Fruit fly (Drosophila melanogaster): ENCODE measurements around the gene Octalpha2R.

The Octalpha2R gene

DNA sequence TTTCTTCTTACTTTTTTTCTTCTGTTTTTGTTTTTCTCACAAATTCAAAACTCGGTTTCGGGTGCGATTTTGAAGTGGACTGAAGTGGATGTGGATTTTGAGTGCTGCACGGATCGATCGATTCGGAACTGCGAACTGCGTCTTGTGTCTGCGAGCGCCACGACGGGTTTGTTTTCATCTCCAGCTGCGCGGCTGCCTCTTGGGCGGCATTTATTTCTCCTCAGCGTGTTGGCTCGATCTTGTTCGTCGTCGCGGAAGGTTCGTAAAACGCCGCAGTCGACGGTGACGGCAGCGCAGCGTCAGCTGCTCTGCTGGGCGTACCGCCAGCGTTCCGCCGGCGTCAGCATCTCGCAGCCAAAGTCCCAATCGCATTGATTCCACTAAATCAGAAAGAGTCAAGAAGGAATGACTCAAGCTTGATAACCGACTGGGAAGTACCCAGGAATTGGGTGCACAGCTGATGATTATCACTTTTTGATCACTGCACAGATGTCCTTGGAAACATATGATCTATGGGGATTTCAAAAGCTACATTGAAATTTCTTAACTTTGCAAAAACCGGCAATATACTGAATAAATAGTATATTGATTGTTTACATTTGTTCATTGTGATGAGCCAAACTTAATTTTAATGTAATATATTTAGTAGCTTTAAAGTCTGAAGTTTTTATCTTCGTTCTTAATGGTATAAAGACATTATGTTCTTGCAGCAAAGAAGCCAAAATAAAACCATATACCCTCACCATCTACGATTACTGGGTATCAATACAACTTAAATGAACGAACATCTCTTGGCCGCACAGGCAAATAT lies 53.8 kb downstream of the Octalpha2R start, which contains the start of gene CG7720 (continued):
- TF ChIP-seq Lhr (GFP tag; optimal IDR thresholded peaks at IDR 0.05), result no peak
- TF ChIP-seq chn (GFP tag; optimal IDR thresholded peaks at IDR 0.05), result no peak
- peak; percentile 28 for TF ChIP-seq Deaf1 (tag; optimal IDR thresholded peaks at IDR 0.05)
- no peak for TF ChIP-seq seq (GFP tag; IDR thresholded peaks at IDR 0.05)
- no peak for TF ChIP-seq Dp (GFP tag; optimal IDR thresholded peaks at IDR 0.05)
- no peak for TF ChIP-seq Ravus (GFP tag; IDR thresholded peaks at IDR 0.05)
- no peak for TF ChIP-seq CG15073 (GFP tag; optimal IDR thresholded peaks at IDR 0.05)
- TF ChIP-seq CG12104 (GFP tag; optimal IDR thresholded peaks at IDR 0.05), result peak; percentile 17
- TF ChIP-seq CG13775 (GFP tag; optimal IDR thresholded peaks at IDR 0.05), result no peak
- peak; percentile 39 for TF ChIP-seq Max (GFP tag; optimal IDR thresholded peaks at IDR 0.05)
- TF ChIP-seq fd3F (GFP tag; optimal IDR thresholded peaks at IDR 0.05), result no peak
- peak; percentile 9 for TF ChIP-seq CG12155 (GFP tag; optimal IDR thresholded peaks at IDR 0.05)
- no peak for TF ChIP-seq CG7928 (GFP tag; optimal IDR thresholded peaks at IDR 0.05)
- no peak for TF ChIP-seq pita (GFP tag; optimal IDR thresholded peaks at IDR 0.05)
- TF ChIP-seq CG6254 (GFP tag; optimal IDR thresholded peaks at IDR 0.05), result no peak
- TF ChIP-seq CG13894 (tag; optimal IDR thresholded peaks at IDR 0.05), result no peak
- TF ChIP-seq danr (GFP tag; IDR thresholded peaks at IDR 0.05), result no peak
- TF ChIP-seq Myb (GFP tag; optimal IDR thresholded peaks at IDR 0.05), result no peak
- TF ChIP-seq ase (GFP tag; IDR thresholded peaks at IDR 0.05), result no peak
- TF ChIP-seq CG17359 (tag; optimal IDR thresholded peaks at IDR 0.05), result peak; percentile 27
- no peak; the same call in 2 of the 3 replicates for TF ChIP-seq so (GFP tag; IDR thresholded peaks at IDR 0.05)
- TF ChIP-seq CG18476 (GFP tag; optimal IDR thresholded peaks at IDR 0.05), result peak; percentile 5
- no peak for TF ChIP-seq Bgb (GFP tag; IDR thresholded peaks at IDR 0.05; ENCODE audit: partially characterized antibody)
- TF ChIP-seq ssp (GFP tag; IDR thresholded peaks at IDR 0.05), result no peak
- TF ChIP-seq CG16815 (GFP tag; optimal IDR thresholded peaks at IDR 0.05), result peak; percentile 17
- no peak for TF ChIP-seq otp (GFP tag; IDR thresholded peaks at IDR 0.05)
- TF ChIP-seq nau (GFP tag; optimal IDR thresholded peaks at IDR 0.05), result peak; percentile 40
- no peak for TF ChIP-seq CG3838 (GFP tag; optimal IDR thresholded peaks at IDR 0.05)
- TF ChIP-seq D19A (tag; optimal IDR thresholded peaks at IDR 0.05), result peak; percentile 36
- no peak for TF ChIP-seq unc-4 (GFP tag; IDR thresholded peaks at IDR 0.05; ENCODE audit: partially characterized antibody)
- peak; percentile 36; the same call in 1 of the 2 replicates for TF ChIP-seq onecut (GFP tag; IDR thresholded peaks at IDR 0.05)
- TF ChIP-seq Dll (GFP tag; IDR thresholded peaks at IDR 0.05; ENCODE audit: partially characterized antibody), result no peak
- TF ChIP-seq salm (tag; optimal IDR thresholded peaks at IDR 0.05), result no peak
- no peak for TF ChIP-seq cwo (GFP tag; optimal IDR thresholded peaks at IDR 0.05)
- peak; percentile 82 for TF ChIP-seq sens (GFP tag)
- peak; percentile 55 for TF ChIP-seq bcd (GFP tag; optimal IDR thresholded peaks at IDR 0.05)
- no peak for TF ChIP-seq D (optimal IDR thresholded peaks at IDR 0.05)
- peak; percentile 11 for TF ChIP-seq D (GFP tag; optimal IDR thresholded peaks at IDR 0.05)
- peak; percentile 45 for TF ChIP-seq sisA (GFP tag; IDR thresholded peaks at IDR 0.05)

- TF ChIP-seq vvl (GFP tag; IDR thresholded peaks at IDR 0.05), result peak; percentile 69
- peak; percentile 5 for TF ChIP-seq oc (tag; optimal IDR thresholded peaks at IDR 0.05)
- no peak for TF ChIP-seq CG9437 (GFP tag; optimal IDR thresholded peaks at IDR 0.05)
- TF ChIP-seq abd-A (tag; optimal IDR thresholded peaks at IDR 0.05), result peak; percentile 78
- peak; percentile 64 for TF ChIP-seq CG13894 (tag; optimal IDR thresholded peaks at IDR 0.05)
- no peak for TF ChIP-seq CG1792 (GFP tag; optimal IDR thresholded peaks at IDR 0.05)
- TF ChIP-seq CG12769 (tag; optimal IDR thresholded peaks at IDR 0.05), result peak; percentile 59
- no peak for TF ChIP-seq pros (GFP tag; optimal IDR thresholded peaks at IDR 0.05)
- peak; percentile 51 for TF ChIP-seq sd (tag; optimal IDR thresholded peaks at IDR 0.05)
- TF ChIP-seq ssp (GFP tag; IDR thresholded peaks at IDR 0.05), result no peak
- TF ChIP-seq chinmo (GFP tag; IDR thresholded peaks at IDR 0.05; ENCODE audit: partially characterized antibody), result 0 out of 4 replicates have a peak, but pooled peaks have one; percentile 25
- peak; percentile 54; the same call in 1 of the 2 replicates for TF ChIP-seq Awh (GFP tag; IDR thresholded peaks at IDR 0.05)
These were observed 55.0 kb downstream of the Octalpha2R start for dm6 chr3R:18794051-18794450.

All from whole organism, embryonic.